Worm (Caenorhabditis elegans) whole organism, late embryonic: ENCODE measurements around the gene C53C11.5.

Experiments
- T23F11.4 ChIP-seq: fragments of 200-800 bp; sonication (Bioruptor generic); optimal IDR thresholded peaks from 2 replicates; lab custom pipeline; 2018; ENCODE audit warnings: mild to moderate bottlenecking, missing genetic modification characterization, missing compliant biosample characterization
- Y22D7AL.16 ChIP-seq: sonication (generic microtip); optimal IDR thresholded peaks from 2 replicates; lab custom pipeline; 2016; ENCODE audit warnings: missing genetic modification characterization, missing compliant biosample characterization
- ceh-2 ChIP-seq: sonication (generic microtip); optimal IDR thresholded peaks from 2 replicates; lab custom pipeline; 2016; ENCODE audit warnings: missing genotype, missing genetic modification characterization, missing compliant biosample characterization
- ceh-30 ChIP-seq: fragments of 150-350 bp; optimal IDR thresholded peaks from 2 replicates; lab custom pipeline; 2014; ENCODE audit warnings: missing biosample characterization, missing genetic modification characterization
- ceh-9 ChIP-seq: sonication (generic microtip); optimal IDR thresholded peaks from 2 replicates; lab custom pipeline; 2016; ENCODE audit warnings: mild to moderate bottlenecking, missing genetic modification characterization, inconsistent platforms, missing compliant biosample characterization
- elt-2 ChIP-seq: sonication (generic microtip); optimal IDR thresholded peaks from 2 replicates; lab custom pipeline; 2016; ENCODE audit warnings: missing genetic modification reagents, missing genetic modification characterization, missing compliant biosample characterization
- elt-4 ChIP-seq: sonication (generic microtip); optimal IDR thresholded peaks from 2 replicates; lab custom pipeline; 2016; ENCODE audit warnings: missing genetic modification characterization, missing compliant biosample characterization
- gmeb-2 ChIP-seq: sonication (generic microtip); optimal IDR thresholded peaks from 2 replicates; lab custom pipeline; 2016; ENCODE audit warnings: missing genetic modification characterization, inconsistent platforms, missing compliant biosample characterization
- hlh-6 ChIP-seq: sonication (generic microtip); optimal IDR thresholded peaks from 2 replicates; lab custom pipeline; 2016; ENCODE audit warnings: missing genotype, missing genetic modification characterization, missing compliant biosample characterization
- hlh-8 ChIP-seq: sonication (generic microtip); optimal IDR thresholded peaks from 2 replicates; lab custom pipeline; 2016; ENCODE audit warnings: missing genotype, missing genetic modification characterization, missing compliant biosample characterization
- nhr-11 ChIP-seq: fragments of 150-350 bp; optimal IDR thresholded peaks from 2 replicates; lab custom pipeline; 2014; ENCODE audit warnings: missing biosample characterization, missing genetic modification characterization
- pag-3 ChIP-seq: sonication (generic microtip); optimal IDR thresholded peaks from 2 replicates; lab custom pipeline; 2016; ENCODE audit warnings: missing compliant biosample characterization, missing genetic modification characterization, borderline replicate concordance

The C53C11.5 gene

ce11 chrX:17386130-17386529, 52.3 kb downstream of the C53C11.5 start:
- TF ChIP-seq hlh-8 (tag; lab: Kevin White, UChicago) (no peak), ceh-30 (no peak), elt-4 (tag; lab: Kevin White, UChicago) (no peak), elt-2 (tag; lab: Kevin White, UChicago) (no peak), ceh-2 (tag; lab: Kevin White, UChicago) (no peak), nhr-11 (no peak), gmeb-2 (tag; lab: Kevin White, UChicago) (no peak), Y22D7AL.16 (no peak), T23F11.4 (GFP tag; lab: Kevin White, UChicago) (no peak), pag-3 (tag; lab: Kevin White, UChicago) (no peak), ceh-9 (tag; lab: Kevin White, UChicago) (no peak), hlh-6 (tag; lab: Kevin White, UChicago) (no peak)
